Worm (Caenorhabditis elegans) whole organism, midembryonic: ENCODE data around the gene phf-31.

Experiments
- T22C8.4 ChIP-seq: fragments of 200-800 bp; sonication (Bioruptor generic); IDR thresholded peaks from 2 replicates; pipeline ENCODE4 v1.3.6; 2022; ENCODE audit warnings: missing genetic modification characterization, missing compliant biosample characterization
- cog-1 ChIP-seq: sonication (generic microtip); optimal IDR thresholded peaks from 2 replicates; lab custom pipeline; 2016; ENCODE audit warnings: missing genetic modification characterization, missing compliant biosample characterization
- flt-1 ChIP-seq: fragments of 200-800 bp; sonication (Bioruptor generic); IDR thresholded peaks from 2 replicates; pipeline ENCODE4 v1.3.6; 2022; ENCODE audit warnings: missing genetic modification characterization, missing compliant biosample characterization
- klf-2 ChIP-seq: fragments of 200-800 bp; sonication (Bioruptor generic); conservative IDR thresholded peaks from 2 replicates; pipeline ENCODE4 v1.3.6; 2022; ENCODE audit warnings: missing genetic modification reagents, missing genetic modification characterization, missing compliant biosample characterization
- med-1 ChIP-seq: sonication (generic microtip); optimal IDR thresholded peaks from 2 replicates; lab custom pipeline; 2017; ENCODE audit warnings: missing genetic modification characterization, mild to moderate bottlenecking, missing compliant biosample characterization, antibody characterized with exemption, missing genetic modification reagents; ENCODE audit not compliant: insufficient read depth
- ref-1 ChIP-seq: fragments of 200-800 bp; sonication (Bioruptor generic); conservative IDR thresholded peaks from 2 replicates; pipeline ENCODE4 v1.3.6; 2022; ENCODE audit warnings: missing genetic modification reagents, missing genetic modification characterization, missing compliant biosample characterization
- tab-1 ChIP-seq: fragments of 200-800 bp; sonication (Bioruptor generic); IDR thresholded peaks from 2 replicates; pipeline ENCODE4 v1.3.6; 2022; ENCODE audit warnings: missing genetic modification characterization, missing compliant biosample characterization
- ztf-23 ChIP-seq: fragments of 200-800 bp; sonication (Bioruptor generic); IDR thresholded peaks from 2 replicates; pipeline ENCODE4 v1.3.6; 2022; ENCODE audit warnings: missing genetic modification reagents, missing genetic modification characterization, missing compliant biosample characterization
- ztf-29 ChIP-seq: fragments of 200-800 bp; sonication (Bioruptor generic); IDR thresholded peaks from 2 replicates; pipeline ENCODE4 v1.3.6; 2022; ENCODE audit warnings: missing genetic modification reagents, missing genetic modification characterization, missing compliant biosample characterization

phf-31 gene

DNA sequence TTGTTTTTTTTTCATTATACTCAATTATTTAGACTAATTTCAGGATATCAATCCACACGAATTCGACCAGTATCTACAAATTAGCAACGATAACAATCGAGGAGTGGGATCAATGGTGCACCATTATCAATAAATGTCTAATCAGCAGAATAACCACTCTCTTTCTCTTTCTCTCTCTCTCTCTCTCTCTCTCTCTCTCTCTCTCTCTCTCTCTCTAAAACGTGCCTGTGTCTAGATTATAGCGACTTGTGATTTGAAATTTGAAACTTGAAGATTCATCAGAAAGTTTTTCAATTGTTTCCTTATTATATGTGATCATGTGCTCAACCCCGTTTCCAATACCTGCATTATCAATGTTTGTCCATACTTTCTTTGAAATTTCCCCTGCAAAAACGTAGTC, 12.4 kb downstream of the phf-31 start:
- TF ChIP-seq ztf-29 (GFP tag; lab: Robert Waterston, UW) (no peak), klf-2 (no peak), tab-1 (GFP tag; lab: Robert Waterston, UW) (no peak), flt-1 (GFP tag; lab: Robert Waterston, UW) (no peak), ztf-23 (no peak), med-1 (no peak), cog-1 (tag; lab: Kevin White, UChicago) (no peak), ref-1 (GFP tag; lab: Robert Waterston, UW) (no peak), T22C8.4 (no peak)

DNA sequence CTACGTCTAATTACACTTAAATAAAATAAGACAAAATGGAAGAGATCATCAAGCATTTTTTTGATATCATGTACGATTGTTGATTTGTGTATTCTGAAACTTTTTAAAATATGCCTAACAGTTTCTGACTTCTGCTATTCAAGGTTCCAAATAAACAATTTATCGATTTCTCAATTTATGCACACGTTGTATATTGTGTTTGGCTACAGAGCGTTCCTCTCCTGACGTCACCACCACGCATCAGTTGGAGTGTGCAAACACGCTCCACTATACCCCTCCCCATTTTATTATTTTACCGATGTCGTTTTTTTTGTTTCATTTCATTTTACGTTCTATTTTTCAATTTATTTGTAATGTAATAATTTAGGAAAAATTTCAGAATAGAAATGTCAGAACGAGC, 13.1 kb downstream of the phf-31 start, which contains the start of gene plpp-1.3:
TSS of gene plpp-1.3 (plus strand) at position 380 of the 400 bp plus-strand sequence.
- no peak for TF ChIP-seq tab-1 (GFP tag; lab: Robert Waterston, UW)
- TF ChIP-seq cog-1 (tag; lab: Kevin White, UChicago), result peak; percentile 3
- no peak for TF ChIP-seq ztf-29 (GFP tag; lab: Robert Waterston, UW)
- TF ChIP-seq med-1, result no peak
- no peak for TF ChIP-seq flt-1 (GFP tag; lab: Robert Waterston, UW)

DNA sequence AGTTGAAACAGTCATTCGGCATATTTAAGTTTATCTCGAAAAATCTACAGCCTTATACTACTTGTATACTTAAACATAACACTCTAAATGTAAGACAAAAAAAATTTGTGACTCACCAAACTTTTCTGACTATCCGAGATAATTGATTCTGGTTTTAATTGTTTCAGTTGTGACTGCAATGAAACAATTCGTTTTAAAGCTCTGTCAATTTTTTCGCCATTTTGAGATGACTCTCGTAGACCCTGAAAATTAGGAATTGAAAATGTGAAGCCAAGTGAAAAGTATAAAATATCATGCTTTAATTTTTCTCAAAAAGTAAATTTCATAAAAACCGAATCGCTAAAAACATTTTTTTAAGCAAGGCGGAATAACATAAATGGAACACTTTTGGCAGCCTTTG, 22.5 kb downstream of the phf-31 start:
- no peak for TF ChIP-seq ztf-23
- no peak for TF ChIP-seq ztf-29 (GFP tag; lab: Robert Waterston, UW)
- no peak for TF ChIP-seq med-1
- no peak for TF ChIP-seq tab-1 (GFP tag; lab: Robert Waterston, UW)
- no peak for TF ChIP-seq flt-1 (GFP tag; lab: Robert Waterston, UW)
- TF ChIP-seq ref-1 (GFP tag; lab: Robert Waterston, UW), result no peak
- TF ChIP-seq klf-2, result no peak
- no peak for TF ChIP-seq cog-1 (tag; lab: Kevin White, UChicago)
- TF ChIP-seq T22C8.4, result no peak

DNA sequence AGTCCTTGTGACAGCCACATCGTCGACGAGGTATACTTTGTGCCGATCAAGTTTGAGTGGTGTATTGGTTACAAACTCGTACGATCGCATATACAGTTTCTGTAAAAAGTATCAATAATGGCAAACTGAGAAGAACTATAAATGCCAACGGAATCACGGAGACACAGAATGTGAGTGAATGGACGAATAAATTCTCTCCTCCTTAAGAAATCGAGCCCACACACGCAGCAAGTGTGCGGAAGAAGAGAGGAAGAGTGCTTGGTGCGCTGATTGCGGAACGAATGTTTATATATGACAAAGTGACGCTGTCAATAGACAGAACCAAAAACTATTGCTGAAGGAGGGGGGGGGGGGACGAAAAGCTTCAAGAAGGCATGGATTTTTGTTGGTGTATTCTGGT, 30.0 kb downstream of the phf-31 start, which contains the start of gene rhgf-1:
TSS of gene rhgf-1 (minus strand) at position 101 of the 400 bp plus-strand sequence.
- no peak for TF ChIP-seq tab-1 (GFP tag; lab: Robert Waterston, UW)
- no peak for TF ChIP-seq ztf-23
- no peak for TF ChIP-seq klf-2
- no peak for TF ChIP-seq ztf-29 (GFP tag; lab: Robert Waterston, UW)
- TF ChIP-seq T22C8.4, result no peak
- no peak for TF ChIP-seq ref-1 (GFP tag; lab: Robert Waterston, UW)

DNA sequence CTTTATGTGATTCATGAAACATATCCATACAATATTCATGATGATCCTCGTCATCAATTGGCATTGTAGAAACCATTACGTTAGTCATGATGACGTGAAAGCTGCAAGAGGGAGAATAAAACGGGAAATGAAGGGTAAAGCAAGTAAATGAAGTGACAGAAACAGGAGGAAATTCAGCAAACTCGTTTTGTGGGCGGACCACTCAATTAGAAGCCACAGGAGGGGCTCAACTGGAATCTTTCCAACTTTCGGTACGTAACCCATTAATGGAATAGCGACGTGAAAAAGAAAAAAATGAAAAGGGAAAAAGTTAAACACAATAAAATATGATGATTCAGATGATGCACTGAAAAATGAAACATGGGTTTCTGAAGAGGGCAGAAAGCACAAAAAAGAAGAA, 35.2 kb downstream of the phf-31 start, which contains the start of gene T01C1.4:
TSS of gene T01C1.4 (minus strand) at position 101 of the 400 bp plus-strand sequence.
- TF ChIP-seq ztf-23 (no peak), med-1 (no peak), T22C8.4 (no peak), ref-1 (GFP tag; lab: Robert Waterston, UW) (no peak), flt-1 (GFP tag; lab: Robert Waterston, UW) (no peak), cog-1 (tag; lab: Kevin White, UChicago) (no peak), tab-1 (GFP tag; lab: Robert Waterston, UW) (no peak), klf-2 (no peak), ztf-29 (GFP tag; lab: Robert Waterston, UW) (no peak)

DNA sequence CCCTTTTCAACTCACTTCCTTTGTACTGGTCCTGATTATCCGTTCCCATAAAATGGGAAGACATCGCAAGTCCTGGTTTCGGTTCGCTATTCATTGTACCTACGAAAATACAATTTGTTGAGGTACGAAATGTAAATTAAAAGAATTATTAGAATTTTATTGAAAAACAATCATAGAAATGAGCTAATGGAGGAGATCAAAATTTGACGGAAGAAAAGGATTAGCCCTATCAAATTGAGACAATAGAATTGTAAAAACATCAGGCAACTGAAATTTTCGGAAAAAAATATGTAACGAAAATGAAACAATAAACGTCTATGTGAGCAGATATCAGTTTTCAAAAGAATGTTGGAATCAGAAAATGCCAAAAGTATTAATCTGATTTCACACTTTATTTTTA, 40.2 kb downstream of the phf-31 start, which contains the start of gene mbr-1:
TSS of gene mbr-1 (minus strand) at position 101 of the 400 bp plus-strand sequence.
- TF ChIP-seq ztf-23, result no peak
- TF ChIP-seq T22C8.4, result no peak
- no peak for TF ChIP-seq ref-1 (GFP tag; lab: Robert Waterston, UW)
- TF ChIP-seq med-1, result no peak
- TF ChIP-seq klf-2, result no peak
- no peak for TF ChIP-seq ztf-29 (GFP tag; lab: Robert Waterston, UW)
- no peak for TF ChIP-seq cog-1 (tag; lab: Kevin White, UChicago)
- TF ChIP-seq flt-1 (GFP tag; lab: Robert Waterston, UW), result no peak
- TF ChIP-seq tab-1 (GFP tag; lab: Robert Waterston, UW), result no peak

DNA sequence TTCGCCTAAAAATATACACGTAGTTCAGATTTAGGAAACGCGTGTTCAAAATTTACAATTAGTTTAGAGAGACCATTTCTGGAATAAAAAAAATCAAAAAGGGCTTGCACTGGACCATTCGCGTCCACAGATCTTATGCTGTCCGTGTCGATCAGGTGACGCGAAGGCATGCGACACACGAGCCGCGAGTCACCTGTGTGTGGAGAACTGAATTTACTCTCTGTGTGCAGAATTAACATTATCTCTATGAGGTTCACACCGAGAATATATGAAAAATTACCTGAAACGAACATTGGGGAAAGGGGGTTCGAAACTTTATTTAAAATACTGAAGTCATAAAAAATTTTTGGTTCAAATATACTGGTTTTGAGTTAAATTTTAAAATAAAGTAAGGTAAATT, 45.9 kb downstream of the phf-31 start:
- TF ChIP-seq klf-2 (no peak), T22C8.4 (no peak), ztf-29 (GFP tag; lab: Robert Waterston, UW) (no peak), ztf-23 (no peak)

DNA sequence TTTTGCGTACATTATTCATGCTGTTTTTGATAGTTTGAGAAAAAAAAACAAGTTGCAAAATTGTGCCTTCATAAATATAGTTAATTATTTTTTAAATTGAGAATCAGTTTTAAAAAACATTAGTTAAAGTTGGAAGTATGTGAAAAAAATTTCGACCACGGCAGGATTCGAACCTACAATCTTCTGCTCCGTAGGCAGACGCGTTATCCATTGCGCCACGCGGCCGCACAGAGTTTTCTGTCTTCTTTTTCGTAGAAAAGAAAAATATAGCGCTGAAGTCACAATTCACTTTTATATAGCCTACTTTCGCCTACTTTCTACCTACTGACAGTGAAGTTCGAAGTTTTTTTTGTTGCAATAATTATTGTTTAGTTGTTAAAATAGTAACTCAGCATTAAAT, 50.0 kb downstream of the phf-31 start:
- TF ChIP-seq cog-1 (tag; lab: Kevin White, UChicago) (no peak), ztf-29 (GFP tag; lab: Robert Waterston, UW) (no peak), med-1 (no peak), flt-1 (GFP tag; lab: Robert Waterston, UW) (no peak), klf-2 (no peak), ref-1 (GFP tag; lab: Robert Waterston, UW) (no peak), ztf-23 (no peak), tab-1 (GFP tag; lab: Robert Waterston, UW) (no peak), T22C8.4 (no peak)
